Worm (Caenorhabditis elegans): ENCODE measurements around the gene C25D7.10.
"Not testable (repeated sequence)": the region's sequence is repeated elsewhere in the genome, so short reads cannot be mapped to it uniquely, and the experiment has no call there.

The C25D7.10 gene

DNA sequence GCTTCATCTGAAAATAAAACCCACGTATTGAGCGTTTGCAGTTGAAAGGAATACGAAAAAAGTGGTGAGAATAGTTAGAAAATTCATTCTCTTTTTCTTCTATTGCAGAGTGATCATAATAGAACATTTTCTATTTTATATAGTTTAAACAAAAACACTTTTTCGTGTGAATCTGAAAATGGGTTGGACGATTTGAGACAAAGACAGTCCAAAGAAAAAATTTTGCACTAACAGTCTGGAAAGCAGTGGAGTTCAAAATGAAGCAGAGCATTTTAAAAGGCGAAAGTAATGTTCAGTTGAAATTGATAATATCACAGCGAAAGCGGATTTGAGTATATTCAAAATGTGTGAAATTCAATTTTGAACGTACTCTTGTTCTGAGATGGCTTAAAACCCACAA is 21.3 kb downstream of the C25D7.10 start, which contains the start of gene C01G10.18:
Gene C01G10.18 (minus strand): TSS at position 101 of the 400 bp plus-strand sequence.
- TF ChIP-seq ama-1 (optimal IDR thresholded peaks at IDR 0.05) (no peak), F13C5.2 (tag; optimal IDR thresholded peaks at IDR 0.05) (no peak), ets-7 (tag; optimal IDR thresholded peaks at IDR 0.05) (no peak)

DNA sequence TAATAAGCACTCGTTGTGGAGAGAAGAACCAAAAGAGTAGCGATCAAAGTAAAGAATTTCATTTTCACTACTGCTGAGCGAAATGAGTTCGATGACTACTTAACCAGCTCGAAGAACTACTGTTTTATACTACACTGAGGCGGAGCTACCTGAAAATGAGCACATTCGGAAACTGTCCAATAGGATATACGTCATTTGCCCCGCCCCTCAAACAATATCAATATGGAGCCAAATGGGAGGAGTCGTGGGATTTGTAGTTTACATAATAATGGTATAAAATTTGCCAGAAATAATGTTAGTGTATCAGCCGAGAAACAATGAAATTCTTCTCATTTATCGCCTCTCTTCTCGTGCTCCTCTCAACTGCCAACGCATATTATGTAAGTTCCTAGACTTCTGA is 22.2 kb downstream of the C25D7.10 start, which contains the start of the genes C01G10.5 and C01G10.4:
Gene C01G10.5 (minus strand): TSS at position 101 of the 400 bp plus-strand sequence.
Gene C01G10.4 (plus strand): TSS at position 303 of the 400 bp plus-strand sequence.
- TF ChIP-seq tra-4 (tag; optimal IDR thresholded peaks at IDR 0.05) (no peak), sea-1 (GFP tag; conservative IDR thresholded peaks at IDR 0.05) (no peak)

DNA sequence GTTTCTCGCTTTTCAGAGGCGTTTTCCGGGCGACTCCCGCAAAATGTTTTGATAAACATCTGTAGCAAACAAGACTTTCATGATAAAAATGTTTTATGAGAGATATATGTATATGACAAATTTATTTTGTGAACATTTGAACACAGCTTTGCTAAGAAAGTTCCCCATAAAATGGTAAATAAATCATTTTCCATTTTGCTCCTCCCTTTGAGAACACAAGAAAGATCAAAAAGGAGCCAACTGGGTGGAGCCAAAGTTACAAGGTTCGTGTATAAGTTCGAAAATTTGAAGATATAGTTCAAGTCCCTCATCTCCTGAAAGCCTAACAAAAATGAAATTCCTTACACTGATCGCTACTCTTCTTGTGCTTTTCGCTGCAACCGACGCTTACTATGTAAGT is 23.2 kb downstream of the C25D7.10 start, which contains the start of gene C01G10.17:
Gene C01G10.17 (plus strand): TSS at position 301 of the 400 bp plus-strand sequence.
- TF ChIP-seq tbx-11 (GFP tag; IDR thresholded peaks at IDR 0.05): no peak
- TF ChIP-seq sea-1 (GFP tag; conservative IDR thresholded peaks at IDR 0.05): no peak
- no peak for TF ChIP-seq pes-1 (GFP tag; IDR thresholded peaks at IDR 0.05)
- no peak for TF ChIP-seq B0310.2 (tag; optimal IDR thresholded peaks at IDR 0.05)
- no peak for TF ChIP-seq ceh-13 (GFP tag; optimal IDR thresholded peaks at IDR 0.05)
- no peak for TF ChIP-seq hmg-4 (GFP tag; optimal IDR thresholded peaks at IDR 0.05)
- no peak for TF ChIP-seq ama-1 (optimal IDR thresholded peaks at IDR 0.05)
- no peak for TF ChIP-seq ceh-36 (tag; optimal IDR thresholded peaks at IDR 0.05)
- TF ChIP-seq hnd-1 (tag; optimal IDR thresholded peaks at IDR 0.05): no peak
- TF ChIP-seq scrt-1 (GFP tag; IDR thresholded peaks at IDR 0.05): no peak

DNA sequence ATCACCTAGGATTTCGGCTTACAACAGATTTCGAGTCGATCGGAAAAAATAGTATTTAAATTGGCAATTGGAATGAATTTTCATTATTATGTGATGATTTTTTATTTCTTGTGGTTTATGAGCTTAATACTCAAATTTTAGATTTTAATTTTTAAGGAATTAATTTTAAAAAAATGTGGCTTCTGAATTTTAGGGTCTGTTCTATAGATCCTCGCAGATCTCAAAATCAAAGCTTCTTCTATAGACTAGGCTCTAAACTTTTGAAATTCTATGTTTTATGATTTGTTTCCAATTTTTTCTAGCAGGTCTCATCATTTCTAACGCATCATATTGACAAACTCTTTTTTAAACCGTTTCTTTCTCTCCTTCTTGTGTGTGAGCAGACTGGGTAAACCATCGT is 25.4 kb downstream of the C25D7.10 start, which contains the start of gene txt-12:
Gene txt-12 (plus strand): TSS at position 301 of the 400 bp plus-strand sequence.
- no peak for TF ChIP-seq scrt-1 (GFP tag; IDR thresholded peaks at IDR 0.05)
- no peak for TF ChIP-seq sea-1 (GFP tag; conservative IDR thresholded peaks at IDR 0.05)
- no peak for TF ChIP-seq aly-1 (tag; optimal IDR thresholded peaks at IDR 0.05)
- TF ChIP-seq B0310.2 (tag; optimal IDR thresholded peaks at IDR 0.05): no peak
- no peak for TF ChIP-seq pes-1 (GFP tag; IDR thresholded peaks at IDR 0.05)

DNA sequence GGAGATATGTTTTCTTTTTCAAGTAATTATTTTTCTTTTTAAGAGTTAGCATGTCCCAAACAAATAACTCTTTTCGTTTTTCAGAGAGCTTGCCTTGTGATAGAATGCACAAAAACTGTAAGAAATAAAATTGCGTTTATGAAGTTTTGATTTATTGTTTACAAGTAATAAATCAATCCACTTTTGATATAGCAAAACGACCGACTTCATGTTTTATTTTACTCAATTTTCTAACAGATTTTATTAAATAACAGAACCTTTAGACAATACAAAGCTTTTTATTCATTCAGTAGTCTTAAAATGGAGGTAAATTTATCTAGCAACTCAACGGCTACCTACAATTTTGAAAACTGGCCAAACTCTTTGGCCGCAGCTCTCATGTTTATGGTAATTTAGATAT is 27.5 kb downstream of the C25D7.10 start, which contains the start of gene srx-78:
Gene srx-78 (plus strand): TSS at position 301 of the 400 bp plus-strand sequence.
- no peak for TF ChIP-seq flt-1 (GFP tag; IDR thresholded peaks at IDR 0.05)
- TF ChIP-seq ama-1 (optimal IDR thresholded peaks at IDR 0.05): no peak
- TF ChIP-seq scrt-1 (GFP tag; IDR thresholded peaks at IDR 0.05): no peak
- TF ChIP-seq aly-1 (tag; optimal IDR thresholded peaks at IDR 0.05): no peak
- no peak for TF ChIP-seq F13C5.2 (tag; optimal IDR thresholded peaks at IDR 0.05)
- no peak for TF ChIP-seq tbx-11 (GFP tag; IDR thresholded peaks at IDR 0.05)
- no peak for TF ChIP-seq ceh-36 (tag; optimal IDR thresholded peaks at IDR 0.05)
- TF ChIP-seq hnd-1 (tag; optimal IDR thresholded peaks at IDR 0.05): no peak
- no peak for TF ChIP-seq hmg-4 (GFP tag; optimal IDR thresholded peaks at IDR 0.05)

DNA sequence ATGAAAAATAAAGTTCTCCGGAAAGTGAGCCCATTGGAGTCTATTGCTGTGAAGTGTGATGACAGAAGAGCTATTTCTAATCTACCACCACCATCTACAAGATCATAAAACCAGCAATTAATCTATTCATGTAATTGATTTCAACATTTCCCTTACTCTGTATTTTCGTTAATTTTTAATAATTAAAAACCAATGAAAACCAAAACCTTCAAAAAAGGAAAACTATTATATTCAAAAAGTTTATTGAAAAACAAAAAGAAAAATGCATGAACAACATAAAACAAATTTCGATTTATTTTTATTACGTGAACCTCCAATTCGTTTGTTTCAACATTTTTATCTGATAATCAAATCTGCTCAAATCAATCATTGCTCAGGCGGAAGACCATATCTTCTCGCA is 32.2 kb downstream of the C25D7.10 start, which contains the start of gene C01G10.1:
Gene C01G10.1 (plus strand): TSS at position 301 of the 400 bp plus-strand sequence.
- TF ChIP-seq scrt-1 (GFP tag; IDR thresholded peaks at IDR 0.05) (no peak), sea-1 (GFP tag; conservative IDR thresholded peaks at IDR 0.05) (no peak)

DNA sequence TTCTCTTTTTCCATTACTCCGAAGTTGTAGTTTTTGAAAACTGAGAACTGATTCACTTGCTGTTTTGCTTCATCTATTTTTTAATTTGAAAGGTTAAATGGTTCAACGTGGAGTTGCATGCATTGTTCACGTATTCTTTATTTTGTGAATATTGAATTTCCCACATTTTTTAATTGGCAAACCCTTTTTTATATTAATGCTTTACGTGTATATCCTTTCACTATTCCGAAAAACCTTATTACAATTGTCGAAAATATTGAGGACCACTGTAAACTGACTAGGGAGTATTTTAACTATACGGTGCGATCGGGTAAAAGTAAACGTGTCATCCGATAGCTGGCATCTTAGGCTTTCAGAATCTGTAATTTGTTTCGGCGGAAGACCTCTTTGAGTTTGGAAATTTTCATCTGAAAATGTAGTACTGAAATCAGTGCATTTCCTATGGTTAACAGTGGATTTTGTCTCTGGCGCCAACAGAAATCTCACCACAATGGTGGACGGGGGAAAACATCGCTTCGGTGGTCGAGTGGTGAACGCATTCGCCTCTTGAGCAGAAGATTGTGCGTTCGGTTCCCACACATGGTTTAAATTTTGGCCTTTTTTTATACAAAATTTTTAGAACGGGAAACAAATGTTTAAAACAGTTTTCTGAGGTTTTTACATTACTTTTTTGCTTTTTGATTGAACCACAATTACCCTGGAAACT is 38.8 kb downstream of the C25D7.10 start, which contains the start of gene C01G10.14:
Gene C01G10.14 (minus strand): TSS at position 51 of the 706 bp plus-strand sequence.
- not testable (repeated sequence) for TF ChIP-seq tra-4 (tag; optimal IDR thresholded peaks at IDR 0.05); aly-1 (tag; optimal IDR thresholded peaks at IDR 0.05); flt-1 (GFP tag; IDR thresholded peaks at IDR 0.05)

DNA sequence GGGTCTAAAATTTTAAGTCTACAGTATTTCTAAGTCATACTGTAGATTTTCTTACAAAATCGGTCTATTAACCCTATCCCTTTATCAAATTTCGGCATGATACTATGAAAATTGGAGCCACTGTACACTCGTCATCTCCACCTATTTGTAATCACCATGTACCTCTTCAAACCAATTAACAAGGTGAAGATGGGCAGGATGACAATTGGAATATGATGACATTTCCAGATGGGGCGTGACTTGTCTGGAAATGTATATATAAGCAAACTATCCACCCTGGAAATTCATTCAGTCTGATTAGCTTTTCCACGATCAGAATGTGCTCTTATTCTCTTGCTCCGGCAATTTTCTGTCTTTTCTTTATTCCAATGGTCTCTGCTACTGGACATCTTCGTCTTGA is 42.0 kb downstream of the C25D7.10 start, which contains the start of gene Y75B12A.2:
Gene Y75B12A.2 (plus strand): TSS at position 301 of the 400 bp plus-strand sequence.
- TF ChIP-seq tbx-11 (GFP tag; IDR thresholded peaks at IDR 0.05) (no peak), B0310.2 (tag; optimal IDR thresholded peaks at IDR 0.05) (no peak), tra-4 (tag; optimal IDR thresholded peaks at IDR 0.05) (no peak), ets-7 (tag; optimal IDR thresholded peaks at IDR 0.05) (no peak), F13C5.2 (tag; optimal IDR thresholded peaks at IDR 0.05) (no peak), tbx-37 (GFP tag; conservative IDR thresholded peaks at IDR 0.05) (no peak), scrt-1 (GFP tag; IDR thresholded peaks at IDR 0.05) (no peak), ceh-13 (GFP tag; optimal IDR thresholded peaks at IDR 0.05) (no peak), pes-1 (GFP tag; IDR thresholded peaks at IDR 0.05) (no peak), ceh-36 (tag; optimal IDR thresholded peaks at IDR 0.05) (no peak), aly-1 (tag; optimal IDR thresholded peaks at IDR 0.05) (no peak), hmbx-1 (tag; optimal IDR thresholded peaks at IDR 0.05) (no peak)

DNA sequence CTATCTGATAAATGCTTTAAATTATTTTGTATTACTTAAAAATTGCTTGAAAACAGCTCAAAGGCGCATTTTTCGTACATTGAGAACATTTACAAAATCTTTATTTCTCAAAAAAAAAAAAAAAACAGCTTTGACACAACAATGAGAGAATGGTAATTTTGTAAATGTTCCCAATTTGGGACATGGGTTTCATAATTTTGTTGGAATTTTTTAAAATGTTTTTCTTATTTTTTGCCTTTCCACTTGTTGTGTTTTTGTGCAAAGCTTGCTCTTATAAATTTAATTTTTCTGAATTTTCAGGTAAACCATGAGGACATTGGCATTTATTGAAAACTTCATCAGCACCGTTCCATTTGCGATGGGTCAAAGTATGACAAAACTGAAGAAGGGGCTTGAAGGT is 44.4 kb downstream of the C25D7.10 start, which contains the start of gene T01G5.7:
Gene T01G5.7 (plus strand): TSS at position 301 of the 400 bp plus-strand sequence.
- TF ChIP-seq flt-1 (GFP tag; IDR thresholded peaks at IDR 0.05) (no peak), B0310.2 (tag; optimal IDR thresholded peaks at IDR 0.05) (no peak), hmbx-1 (tag; optimal IDR thresholded peaks at IDR 0.05) (no peak), F13C5.2 (tag; optimal IDR thresholded peaks at IDR 0.05) (no peak), sea-1 (GFP tag; conservative IDR thresholded peaks at IDR 0.05) (no peak), hmg-4 (GFP tag; optimal IDR thresholded peaks at IDR 0.05) (no peak), ceh-36 (tag; optimal IDR thresholded peaks at IDR 0.05) (no peak), ama-1 (optimal IDR thresholded peaks at IDR 0.05) (no peak), tbx-11 (GFP tag; IDR thresholded peaks at IDR 0.05) (no peak), scrt-1 (GFP tag; IDR thresholded peaks at IDR 0.05) (no peak), tbx-37 (GFP tag; conservative IDR thresholded peaks at IDR 0.05) (no peak), pes-1 (GFP tag; IDR thresholded peaks at IDR 0.05) (no peak), hnd-1 (tag; optimal IDR thresholded peaks at IDR 0.05) (no peak), ceh-13 (GFP tag; optimal IDR thresholded peaks at IDR 0.05) (no peak), aly-1 (tag; optimal IDR thresholded peaks at IDR 0.05) (no peak), tra-4 (tag; optimal IDR thresholded peaks at IDR 0.05) (no peak), ets-7 (tag; optimal IDR thresholded peaks at IDR 0.05) (no peak)

Measured in whole organism, early embryonic.